Fruit fly (Drosophila melanogaster): Measurements from ENCODE around the gene mnb.

DNA sequence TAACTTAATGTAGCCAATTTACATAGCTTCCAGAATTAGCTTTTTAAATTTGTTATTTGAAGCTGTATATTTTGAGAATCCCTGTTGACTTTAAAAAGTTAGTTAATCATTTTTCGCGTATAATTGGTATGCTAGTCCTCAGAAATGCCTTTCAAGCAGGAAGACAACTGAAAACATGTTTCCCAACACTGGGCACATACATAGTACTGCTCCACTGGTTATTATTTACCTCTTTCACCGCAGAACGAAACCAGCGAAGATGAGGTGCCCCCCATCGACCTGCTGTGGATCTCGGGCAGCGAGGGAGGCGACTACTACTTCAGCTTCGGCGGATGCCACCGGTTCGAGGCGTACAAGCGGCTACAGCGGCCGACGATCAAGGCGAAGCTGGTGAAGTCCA is 29.2 kb downstream of the mnb start:
- TF ChIP-seq CG8478 (optimal IDR thresholded peaks at IDR 0.05) (no peak), CTCF (optimal IDR thresholded peaks at IDR 0.05) (no peak)
